Worm (Caenorhabditis elegans): ENCODE data around the gene agr-1.

ce11 chrII:6823912-6824311, 48.9 kb upstream of the agr-1 start:
- TF ChIP-seq tab-1 (GFP tag; IDR thresholded peaks at IDR 0.05): no peak
- no peak for TF ChIP-seq ztf-29 (GFP tag; IDR thresholded peaks at IDR 0.05)
- TF ChIP-seq ref-1 (GFP tag; conservative IDR thresholded peaks at IDR 0.05): no peak
- no peak for TF ChIP-seq klf-2 (GFP tag; conservative IDR thresholded peaks at IDR 0.05)
- TF ChIP-seq T22C8.4 (GFP tag; IDR thresholded peaks at IDR 0.05): no peak

All from whole organism, midembryonic.